Fruit fly (Drosophila melanogaster): ENCODE results near the gene CG32812.

Gene CG32812

dm6 chrX:1320144-1320981 lies 33.3 kb downstream of the CG32812 start:
- peak in 1 of 2 experiments; percentile 60 for TF ChIP-seq EcR (GFP tag; optimal IDR thresholded peaks at IDR 0.05)
- TF ChIP-seq CG8478 (optimal IDR thresholded peaks at IDR 0.05), result no peak
- no peak for TF ChIP-seq psq (optimal IDR thresholded peaks at IDR 0.05)
- TF ChIP-seq usp (GFP tag; optimal IDR thresholded peaks at IDR 0.05), result no peak
- no peak for TF ChIP-seq pan (optimal IDR thresholded peaks at IDR 0.05)
- no peak for TF ChIP-seq Dll (optimal IDR thresholded peaks at IDR 0.05)

- TF ChIP-seq usp (GFP tag; optimal IDR thresholded peaks at IDR 0.05) (no peak), psq (optimal IDR thresholded peaks at IDR 0.05) (no peak), Dll (optimal IDR thresholded peaks at IDR 0.05) (no peak), EcR (GFP tag; optimal IDR thresholded peaks at IDR 0.05) (no peak), pan (optimal IDR thresholded peaks at IDR 0.05) (no peak), CG8478 (optimal IDR thresholded peaks at IDR 0.05) (no peak)
Measured at dm6 chrX:1321043-1321442, 34.0 kb downstream of the CG32812 start.

dm6 chrX:1321664-1322063 lies 34.6 kb downstream of the CG32812 start:
- TF ChIP-seq CG8478 (optimal IDR thresholded peaks at IDR 0.05) (no peak), usp (GFP tag; optimal IDR thresholded peaks at IDR 0.05) (no peak), psq (optimal IDR thresholded peaks at IDR 0.05) (no peak), EcR (GFP tag; optimal IDR thresholded peaks at IDR 0.05) (no peak), pan (optimal IDR thresholded peaks at IDR 0.05) (no peak), Dll (optimal IDR thresholded peaks at IDR 0.05) (no peak)

dm6 chrX:1322214-1322613 lies 35.1 kb downstream of the CG32812 start, which contains the start of gene DAAM:
DAAM (minus strand) TSS chrX:1322362.
- TF ChIP-seq EcR (GFP tag; optimal IDR thresholded peaks at IDR 0.05), result no peak
- no peak for TF ChIP-seq Dll (optimal IDR thresholded peaks at IDR 0.05)
- TF ChIP-seq psq (optimal IDR thresholded peaks at IDR 0.05), result no peak
- TF ChIP-seq usp (GFP tag; optimal IDR thresholded peaks at IDR 0.05), result no peak
- TF ChIP-seq pan (optimal IDR thresholded peaks at IDR 0.05), result no peak

- TF ChIP-seq Dll (optimal IDR thresholded peaks at IDR 0.05) (no peak), psq (optimal IDR thresholded peaks at IDR 0.05) (no peak), pan (optimal IDR thresholded peaks at IDR 0.05) (no peak), usp (GFP tag; optimal IDR thresholded peaks at IDR 0.05) (no peak), EcR (GFP tag; optimal IDR thresholded peaks at IDR 0.05) (no peak), CG8478 (optimal IDR thresholded peaks at IDR 0.05) (no peak)
Measured at dm6 chrX:1337998-1338397, 50.9 kb downstream of the CG32812 start.
